Worm (Caenorhabditis elegans) whole organism, L4/young adult: ENCODE data around the gene dhs-19.

Experiments
- W03F9.2 ChIP-seq: fragments of 150-350 bp; optimal IDR thresholded peaks from 2 replicates; lab custom pipeline; 2014; ENCODE audit warnings: missing biosample characterization, missing genetic modification characterization
- him-1 ChIP-seq: sonication (generic microtip); optimal IDR thresholded peaks from 2 replicates; lab custom pipeline; 2016; ENCODE audit warnings: missing genotype, missing genetic modification reagents, missing genetic modification characterization, missing compliant biosample characterization

ce11 chrV:11528633-11529327 is 38.5 kb upstream of the dhs-19 start:
- TF ChIP-seq him-1, result no peak
- TF ChIP-seq W03F9.2, result no peak
